Worm (Caenorhabditis elegans): Measurements from ENCODE around the gene zim-3.

The zim-3 gene

ce11 chrIV:10558415-10558814 is at the start of gene zim-3:
Gene zim-3 (plus strand): TSS chrIV:10558715.
- TF ChIP-seq F13C5.2 (tag; optimal IDR thresholded peaks at IDR 0.05) (no peak), sea-1 (GFP tag; conservative IDR thresholded peaks at IDR 0.05) (no peak), hnd-1 (tag; optimal IDR thresholded peaks at IDR 0.05) (no peak), ceh-13 (GFP tag; optimal IDR thresholded peaks at IDR 0.05) (no peak), hmg-4 (GFP tag; optimal IDR thresholded peaks at IDR 0.05) (no peak)

- no peak for TF ChIP-seq ama-1 (optimal IDR thresholded peaks at IDR 0.05)
- no peak for TF ChIP-seq sea-1 (GFP tag; conservative IDR thresholded peaks at IDR 0.05)
- TF ChIP-seq tbx-37 (GFP tag; conservative IDR thresholded peaks at IDR 0.05), result no peak
- no peak for TF ChIP-seq F13C5.2 (tag; optimal IDR thresholded peaks at IDR 0.05)
- no peak for TF ChIP-seq hmg-4 (GFP tag; optimal IDR thresholded peaks at IDR 0.05)
- TF ChIP-seq B0310.2 (tag; optimal IDR thresholded peaks at IDR 0.05), result no peak
- TF ChIP-seq scrt-1 (GFP tag; IDR thresholded peaks at IDR 0.05), result no peak
- no peak for TF ChIP-seq hmbx-1 (tag; optimal IDR thresholded peaks at IDR 0.05)
- TF ChIP-seq hnd-1 (tag; optimal IDR thresholded peaks at IDR 0.05), result no peak
These were observed 47.1 kb upstream of the zim-3 start for ce11 chrIV:10511432-10511831.

- TF ChIP-seq ceh-13 (GFP tag; optimal IDR thresholded peaks at IDR 0.05), result no peak
- TF ChIP-seq hnd-1 (tag; optimal IDR thresholded peaks at IDR 0.05), result no peak
- TF ChIP-seq pes-1 (GFP tag; IDR thresholded peaks at IDR 0.05), result no peak
- no peak for TF ChIP-seq ceh-36 (tag; optimal IDR thresholded peaks at IDR 0.05)
- no peak for TF ChIP-seq aly-1 (tag; optimal IDR thresholded peaks at IDR 0.05)
- no peak for TF ChIP-seq ama-1 (optimal IDR thresholded peaks at IDR 0.05)
- TF ChIP-seq hmg-4 (GFP tag; optimal IDR thresholded peaks at IDR 0.05), result no peak
- no peak for TF ChIP-seq B0310.2 (tag; optimal IDR thresholded peaks at IDR 0.05)
- no peak for TF ChIP-seq tra-4 (tag; optimal IDR thresholded peaks at IDR 0.05)
- TF ChIP-seq scrt-1 (GFP tag; IDR thresholded peaks at IDR 0.05), result no peak
- no peak for TF ChIP-seq hmbx-1 (tag; optimal IDR thresholded peaks at IDR 0.05)
- no peak for TF ChIP-seq flt-1 (GFP tag; IDR thresholded peaks at IDR 0.05)
These were observed 45.8 kb upstream of the zim-3 start for ce11 chrIV:10512752-10513151.

- TF ChIP-seq pes-1 (GFP tag; IDR thresholded peaks at IDR 0.05) (no peak), F13C5.2 (tag; optimal IDR thresholded peaks at IDR 0.05) (no peak), ceh-36 (tag; optimal IDR thresholded peaks at IDR 0.05) (no peak), tra-4 (tag; optimal IDR thresholded peaks at IDR 0.05) (no peak), flt-1 (GFP tag; IDR thresholded peaks at IDR 0.05) (no peak)
These were observed 45.2 kb upstream of the zim-3 start for ce11 chrIV:10513266-10513665.

ce11 chrIV:10515128-10515527 is 43.4 kb upstream of the zim-3 start, which contains the start of gene C02F4.4:
Gene C02F4.4 (minus strand): TSS chrIV:10515228.
- TF ChIP-seq tbx-37 (GFP tag; conservative IDR thresholded peaks at IDR 0.05) (no peak), scrt-1 (GFP tag; IDR thresholded peaks at IDR 0.05) (no peak), sea-1 (GFP tag; conservative IDR thresholded peaks at IDR 0.05) (no peak), ceh-36 (tag; optimal IDR thresholded peaks at IDR 0.05) (no peak), hmbx-1 (tag; optimal IDR thresholded peaks at IDR 0.05) (no peak), ceh-13 (GFP tag; optimal IDR thresholded peaks at IDR 0.05) (no peak), hmg-4 (GFP tag; optimal IDR thresholded peaks at IDR 0.05) (no peak), aly-1 (tag; optimal IDR thresholded peaks at IDR 0.05) (no peak), tbx-11 (GFP tag; IDR thresholded peaks at IDR 0.05) (no peak), flt-1 (GFP tag; IDR thresholded peaks at IDR 0.05) (no peak), hnd-1 (tag; optimal IDR thresholded peaks at IDR 0.05) (no peak), ets-7 (tag; optimal IDR thresholded peaks at IDR 0.05) (no peak), pes-1 (GFP tag; IDR thresholded peaks at IDR 0.05) (no peak), ama-1 (optimal IDR thresholded peaks at IDR 0.05) (no peak), F13C5.2 (tag; optimal IDR thresholded peaks at IDR 0.05) (no peak)

- TF ChIP-seq ets-7 (tag; optimal IDR thresholded peaks at IDR 0.05), result no peak
- TF ChIP-seq tbx-11 (GFP tag; IDR thresholded peaks at IDR 0.05), result no peak
- no peak for TF ChIP-seq sea-1 (GFP tag; conservative IDR thresholded peaks at IDR 0.05)
- TF ChIP-seq hmg-4 (GFP tag; optimal IDR thresholded peaks at IDR 0.05), result no peak
- TF ChIP-seq aly-1 (tag; optimal IDR thresholded peaks at IDR 0.05), result no peak
- no peak for TF ChIP-seq scrt-1 (GFP tag; IDR thresholded peaks at IDR 0.05)
- no peak for TF ChIP-seq tbx-37 (GFP tag; conservative IDR thresholded peaks at IDR 0.05)
- no peak for TF ChIP-seq B0310.2 (tag; optimal IDR thresholded peaks at IDR 0.05)
- no peak for TF ChIP-seq flt-1 (GFP tag; IDR thresholded peaks at IDR 0.05)
- TF ChIP-seq F13C5.2 (tag; optimal IDR thresholded peaks at IDR 0.05), result no peak
These were observed 39.9 kb upstream of the zim-3 start for ce11 chrIV:10518652-10519051.

- TF ChIP-seq ets-7 (tag; optimal IDR thresholded peaks at IDR 0.05) (no peak), B0310.2 (tag; optimal IDR thresholded peaks at IDR 0.05) (no peak), pes-1 (GFP tag; IDR thresholded peaks at IDR 0.05) (no peak), hmbx-1 (tag; optimal IDR thresholded peaks at IDR 0.05) (no peak), ama-1 (optimal IDR thresholded peaks at IDR 0.05) (no peak), hmg-4 (GFP tag; optimal IDR thresholded peaks at IDR 0.05) (no peak), scrt-1 (GFP tag; IDR thresholded peaks at IDR 0.05) (no peak), flt-1 (GFP tag; IDR thresholded peaks at IDR 0.05) (no peak), ceh-13 (GFP tag; optimal IDR thresholded peaks at IDR 0.05) (no peak), tra-4 (tag; optimal IDR thresholded peaks at IDR 0.05) (no peak), tbx-37 (GFP tag; conservative IDR thresholded peaks at IDR 0.05) (no peak), aly-1 (tag; optimal IDR thresholded peaks at IDR 0.05) (no peak), ceh-36 (tag; optimal IDR thresholded peaks at IDR 0.05) (no peak), F13C5.2 (tag; optimal IDR thresholded peaks at IDR 0.05) (no peak), tbx-11 (GFP tag; IDR thresholded peaks at IDR 0.05) (no peak), hnd-1 (tag; optimal IDR thresholded peaks at IDR 0.05) (no peak)
These were observed 37.4 kb upstream of the zim-3 start, which contains the start of gene cal-4 for ce11 chrIV:10521106-10521505. Gene cal-4 (plus strand): TSS chrIV:10521406.

- TF ChIP-seq flt-1 (GFP tag; IDR thresholded peaks at IDR 0.05) (no peak), tbx-11 (GFP tag; IDR thresholded peaks at IDR 0.05) (no peak), tbx-37 (GFP tag; conservative IDR thresholded peaks at IDR 0.05) (no peak), sea-1 (GFP tag; conservative IDR thresholded peaks at IDR 0.05) (no peak), F13C5.2 (tag; optimal IDR thresholded peaks at IDR 0.05) (no peak), hmg-4 (GFP tag; optimal IDR thresholded peaks at IDR 0.05) (no peak), B0310.2 (tag; optimal IDR thresholded peaks at IDR 0.05) (no peak), scrt-1 (GFP tag; IDR thresholded peaks at IDR 0.05) (no peak), hmbx-1 (tag; optimal IDR thresholded peaks at IDR 0.05) (no peak), aly-1 (tag; optimal IDR thresholded peaks at IDR 0.05) (no peak), ceh-13 (GFP tag; optimal IDR thresholded peaks at IDR 0.05) (no peak), ets-7 (tag; optimal IDR thresholded peaks at IDR 0.05) (no peak)
These were observed 34.3 kb upstream of the zim-3 start, which contains the start of gene C02F4.5 for ce11 chrIV:10524095-10524829. Gene C02F4.5 (minus strand): TSS chrIV:10524145.

All from whole organism, early embryonic.